Worm (Caenorhabditis elegans): ENCODE measurements around the gene spe-17.

The spe-17 gene

ce11 chrIV:12031003-12031402 is 17.8 kb downstream of the spe-17 start, which contains the start of the genes T12G3.6 and mrpl-51:
T12G3.6 (minus strand) TSS chrIV:12031271.
mrpl-51 (plus strand) TSS chrIV:12031324.
- TF ChIP-seq nhr-76 (tag; optimal IDR thresholded peaks at IDR 0.05) (no peak), unc-62 (GFP tag; optimal IDR thresholded peaks at IDR 0.05) (no peak), zip-8 (tag; optimal IDR thresholded peaks at IDR 0.05) (no peak), ceh-83 (GFP tag; optimal IDR thresholded peaks at IDR 0.05) (no peak), ces-1 (GFP tag; optimal IDR thresholded peaks at IDR 0.05) (no peak), elt-1 (tag; optimal IDR thresholded peaks at IDR 0.05; ENCODE audit: borderline replicate concordance, insufficient read depth) (no peak), lin-13 (tag; optimal IDR thresholded peaks at IDR 0.05) (no peak), sem-2 (GFP tag; optimal IDR thresholded peaks at IDR 0.05) (no peak), ham-2 (GFP tag; optimal IDR thresholded peaks at IDR 0.05) (no peak), unc-39 (tag; optimal IDR thresholded peaks at IDR 0.05) (no peak), tbx-8 (GFP tag; optimal IDR thresholded peaks at IDR 0.05) (no peak), ceh-39 (tag; optimal IDR thresholded peaks at IDR 0.05) (no peak), drap-1 (GFP tag; optimal IDR thresholded peaks at IDR 0.05) (no peak), nhr-28 (tag; optimal IDR thresholded peaks at IDR 0.05) (no peak), sptf-1 (tag; optimal IDR thresholded peaks at IDR 0.05) (no peak), hlh-1 (tag; optimal IDR thresholded peaks at IDR 0.05) (no peak), lsy-2 (tag; optimal IDR thresholded peaks at IDR 0.05) (no peak)

ce11 chrIV:12032383-12032782 is 19.2 kb downstream of the spe-17 start:
- peak; percentile 79 for TF ChIP-seq unc-62 (GFP tag; optimal IDR thresholded peaks at IDR 0.05)
- TF ChIP-seq pha-4 (tag; optimal IDR thresholded peaks at IDR 0.05): peak; percentile 90
- peak; percentile 55 for TF ChIP-seq ces-1 (GFP tag; optimal IDR thresholded peaks at IDR 0.05)
- TF ChIP-seq nhr-28 (tag; optimal IDR thresholded peaks at IDR 0.05): no peak
- peak; percentile 76 for TF ChIP-seq hlh-1 (tag; optimal IDR thresholded peaks at IDR 0.05)
- TF ChIP-seq nhr-76 (tag; optimal IDR thresholded peaks at IDR 0.05): no peak
- TF ChIP-seq lsy-2 (tag; optimal IDR thresholded peaks at IDR 0.05): peak; percentile 58
- TF ChIP-seq ceh-43 (GFP tag; optimal IDR thresholded peaks at IDR 0.05): no peak
- peak; percentile 81 for TF ChIP-seq mls-2 (tag; optimal IDR thresholded peaks at IDR 0.05)
- no peak for TF ChIP-seq snpc-4 (tag; optimal IDR thresholded peaks at IDR 0.05)
- no peak for TF ChIP-seq M03D4.4 (tag; optimal IDR thresholded peaks at IDR 0.05)
- peak; percentile 50 for TF ChIP-seq cnd-1 (tag; optimal IDR thresholded peaks at IDR 0.05)
- peak; percentile 54 for TF ChIP-seq lin-13 (tag; optimal IDR thresholded peaks at IDR 0.05)
- peak; percentile 68 for TF ChIP-seq unc-120 (tag; optimal IDR thresholded peaks at IDR 0.05; ENCODE audit: poor library complexity, severe bottlenecking)
- TF ChIP-seq drap-1 (GFP tag; optimal IDR thresholded peaks at IDR 0.05): peak; percentile 37
- TF ChIP-seq ztf-11 (tag; optimal IDR thresholded peaks at IDR 0.05): no peak
- peak; percentile 65 for TF ChIP-seq mep-1 (tag; optimal IDR thresholded peaks at IDR 0.05)
- peak; percentile 27 for TF ChIP-seq nhr-2 (tag; optimal IDR thresholded peaks at IDR 0.05)
- TF ChIP-seq lin-32 (GFP tag; optimal IDR thresholded peaks at IDR 0.05): no peak
- no peak for TF ChIP-seq zip-8 (tag; optimal IDR thresholded peaks at IDR 0.05)
- TF ChIP-seq blmp-1 (tag; optimal IDR thresholded peaks at IDR 0.05): no peak
- peak; percentile 65 for TF ChIP-seq ham-2 (GFP tag; optimal IDR thresholded peaks at IDR 0.05)
- TF ChIP-seq unc-39 (tag; optimal IDR thresholded peaks at IDR 0.05): no peak
- TF ChIP-seq elt-1 (tag; optimal IDR thresholded peaks at IDR 0.05; ENCODE audit: borderline replicate concordance, insufficient read depth): peak; percentile 11
- TF ChIP-seq tbx-8 (GFP tag; optimal IDR thresholded peaks at IDR 0.05): peak; percentile 32
- no peak for TF ChIP-seq flh-1 (GFP tag; optimal IDR thresholded peaks at IDR 0.05)
- peak; percentile 98 for TF ChIP-seq ceh-39 (tag; optimal IDR thresholded peaks at IDR 0.05)
- TF ChIP-seq nhr-12 (tag; optimal IDR thresholded peaks at IDR 0.05): no peak
- TF ChIP-seq bed-3 (GFP tag; optimal IDR thresholded peaks at IDR 0.05): no peak
- TF ChIP-seq ceh-83 (GFP tag; optimal IDR thresholded peaks at IDR 0.05): no peak
- TF ChIP-seq sem-2 (GFP tag; optimal IDR thresholded peaks at IDR 0.05): no peak
- peak; percentile 31 for TF ChIP-seq sptf-1 (tag; optimal IDR thresholded peaks at IDR 0.05)
- TF ChIP-seq nhr-237 (tag; optimal IDR thresholded peaks at IDR 0.05): peak; percentile 79
- no peak for TF ChIP-seq mab-5 (tag; optimal IDR thresholded peaks at IDR 0.05)
- no peak for TF ChIP-seq elt-3 (tag; optimal IDR thresholded peaks at IDR 0.05)

- no peak for TF ChIP-seq ceh-39 (tag; optimal IDR thresholded peaks at IDR 0.05)
- no peak for TF ChIP-seq unc-120 (tag; optimal IDR thresholded peaks at IDR 0.05; ENCODE audit: poor library complexity, severe bottlenecking)
- no peak for TF ChIP-seq ham-2 (GFP tag; optimal IDR thresholded peaks at IDR 0.05)
- no peak for TF ChIP-seq mls-2 (tag; optimal IDR thresholded peaks at IDR 0.05)
- TF ChIP-seq nhr-76 (tag; optimal IDR thresholded peaks at IDR 0.05): no peak
- no peak for TF ChIP-seq sem-2 (GFP tag; optimal IDR thresholded peaks at IDR 0.05)
Measured at ce11 chrIV:12033985-12034384, 20.8 kb downstream of the spe-17 start, which contains the start of gene sqst-1. sqst-1 (plus strand) TSS chrIV:12034282.
